Fruit fly (Drosophila melanogaster): ENCODE results near the gene Nepl8.

Nepl8 gene

dm6 chr2L:16534174-16534835 lies 46.4 kb downstream of the Nepl8 start (continued):
- TF ChIP-seq CG6765 (GFP tag; optimal IDR thresholded peaks at IDR 0.05) (peak; percentile 45), CG8924 (tag; optimal IDR thresholded peaks at IDR 0.05) (no peak), pan (optimal IDR thresholded peaks at IDR 0.05) (no peak), pan (GFP tag; optimal IDR thresholded peaks at IDR 0.05 in 1 of 2, IDR thresholded peaks at IDR 0.05 in 1 of 2) (peak in 1 of 2 experiments; percentile 60), CG11695 (GFP tag; IDR thresholded peaks at IDR 0.05) (0 out of 3 replicates have a peak, but pooled peaks have one; percentile 8), Spps (tag; optimal IDR thresholded peaks at IDR 0.05) (peak; percentile 10), Opbp (GFP tag; IDR thresholded peaks at IDR 0.05; ENCODE audit: partially characterized antibody) (no peak), MBD-R2 (GFP tag; IDR thresholded peaks at IDR 0.05) (no peak; the same call in 1 of the 2 replicates), Scr (GFP tag; IDR thresholded peaks at IDR 0.05; ENCODE audit: partially characterized antibody) (no peak), Eip74EF (GFP tag; optimal IDR thresholded peaks at IDR 0.05) (peak in 1 of 2 experiments; percentile 95), jumu (GFP tag; optimal IDR thresholded peaks at IDR 0.05) (no peak), CG10366 (GFP tag; IDR thresholded peaks at IDR 0.05) (no peak), peb (GFP tag; IDR thresholded peaks at IDR 0.05) (no peak), Awh (GFP tag; IDR thresholded peaks at IDR 0.05) (no peak; the same call in 1 of the 2 replicates), vnd (GFP tag; IDR thresholded peaks at IDR 0.05; ENCODE audit: partially characterized antibody) (no peak), Ptx1 (GFP tag; IDR thresholded peaks at IDR 0.05) (no peak), CG12071 (GFP tag; optimal IDR thresholded peaks at IDR 0.05) (peak; percentile 84), CG7928 (GFP tag; optimal IDR thresholded peaks at IDR 0.05) (no peak), CG18619 (GFP tag; optimal IDR thresholded peaks at IDR 0.05) (peak; percentile 28), CG1233 (GFP tag; optimal IDR thresholded peaks at IDR 0.05) (no peak), CG30403 (GFP tag; optimal IDR thresholded peaks at IDR 0.05) (no peak), CG3407 (GFP tag; optimal IDR thresholded peaks at IDR 0.05) (peak; percentile 45), pum (GFP tag; optimal IDR thresholded peaks at IDR 0.05) (no peak), inv (GFP tag; IDR thresholded peaks at IDR 0.05; ENCODE audit: partially characterized antibody) (no peak), Dbx (GFP tag; IDR thresholded peaks at IDR 0.05) (peak; percentile 50; the same call in 1 of the 3 replicates), psq (GFP tag; optimal IDR thresholded peaks at IDR 0.05) (peak; percentile 44), CG8281 (tag; optimal IDR thresholded peaks at IDR 0.05) (no peak), CG5180 (GFP tag; optimal IDR thresholded peaks at IDR 0.05) (peak; percentile 18), CG11247 (GFP tag; IDR thresholded peaks at IDR 0.05) (peak; percentile 19; the same call in 1 of the 2 replicates), CoRest (tag; optimal IDR thresholded peaks at IDR 0.05) (no peak), Atf6 (GFP tag; IDR thresholded peaks at IDR 0.05) (peak; percentile 70), CG16779 (GFP tag; IDR thresholded peaks at IDR 0.05) (no peak), Dref (GFP tag; IDR thresholded peaks at IDR 0.05) (no peak), CG2202 (tag; optimal IDR thresholded peaks at IDR 0.05) (peak; percentile 39), sim (GFP tag; IDR thresholded peaks at IDR 0.05) (no peak), CG12236 (GFP tag; optimal IDR thresholded peaks at IDR 0.05) (peak; percentile 7), zfh2 (GFP tag; optimal IDR thresholded peaks at IDR 0.05) (no peak), emc (GFP tag; optimal IDR thresholded peaks at IDR 0.05) (no peak), CG14710 (tag; optimal IDR thresholded peaks at IDR 0.05) (no peak), seq (GFP tag; IDR thresholded peaks at IDR 0.05) (peak; percentile 27; the same call in 1 of the 2 replicates), bbx (GFP tag; IDR thresholded peaks at IDR 0.05; ENCODE audit: partially characterized antibody) (0 out of 2 replicates have a peak, but pooled peaks have one; percentile 39), CG9437 (GFP tag; optimal IDR thresholded peaks at IDR 0.05) (no peak), Dip3 (GFP tag; optimal IDR thresholded peaks at IDR 0.05) (no peak), CG4404 (GFP tag; IDR thresholded peaks at IDR 0.05) (no peak), Mes4 (GFP tag; optimal IDR thresholded peaks at IDR 0.05) (no peak), CG3995 (GFP tag; optimal IDR thresholded peaks at IDR 0.05) (no peak), lilli (GFP tag; optimal IDR thresholded peaks at IDR 0.05) (no peak), dysf (GFP tag; IDR thresholded peaks at IDR 0.05) (peak; percentile 28; the same call in 1 of the 3 replicates), D (optimal IDR thresholded peaks at IDR 0.05) (no peak), D (GFP tag; optimal IDR thresholded peaks at IDR 0.05) (no peak)

Measured in whole organism, embryonic.